Worm (Caenorhabditis elegans) whole organism, L3 larva: ENCODE measurements around the gene W06D11.3.

ENCODE experiments used
- ceh-16 ChIP-seq: sonication (generic microtip); optimal IDR thresholded peaks from 2 replicates; lab custom pipeline; 2017; ENCODE audit warnings: missing biosample characterization, missing genetic modification characterization
- ceh-82 ChIP-seq: fragments of 150-350 bp; optimal IDR thresholded peaks from 2 replicates; lab custom pipeline; 2014; ENCODE audit warnings: missing biosample characterization, missing genetic modification characterization
- ceh-9 ChIP-seq: sonication (generic microtip); optimal IDR thresholded peaks from 2 replicates; lab custom pipeline; 2018; ENCODE audit warnings: missing biosample characterization, missing genetic modification characterization
- lin-39 ChIP-seq: fragments of 150-350 bp; optimal IDR thresholded peaks from 2 replicates; lab custom pipeline; 2018; ENCODE audit warnings: missing biosample characterization, missing genetic modification reagents, missing genetic modification characterization
- mdl-1 ChIP-seq: fragments of 150-350 bp; optimal IDR thresholded peaks from 2 replicates; lab custom pipeline; 2014; ENCODE audit warnings: missing biosample characterization, missing genetic modification characterization
- nhr-23 ChIP-seq: fragments of 150-350 bp; optimal IDR thresholded peaks from 2 replicates; lab custom pipeline; 2014; ENCODE audit warnings: missing biosample characterization, missing genetic modification reagents, missing genetic modification characterization
- nhr-237 ChIP-seq: fragments of 150-350 bp; optimal IDR thresholded peaks from 2 replicates; lab custom pipeline; 2014; ENCODE audit warnings: missing biosample characterization, missing genetic modification characterization
- nhr-28 ChIP-seq: fragments of 150-350 bp; optimal IDR thresholded peaks from 2 replicates; lab custom pipeline; 2014; ENCODE audit warnings: missing biosample characterization, missing genetic modification characterization
- nhr-76 ChIP-seq: fragments of 150-350 bp; sonication (generic microtip); optimal IDR thresholded peaks from 5 replicates; lab custom pipeline; 2014; ENCODE audit warnings: missing biosample characterization, missing genetic modification characterization
- nhr-77 ChIP-seq: fragments of 150-350 bp; optimal IDR thresholded peaks from 2 replicates; lab custom pipeline; 2014; ENCODE audit warnings: missing biosample characterization, missing genetic modification characterization
- pha-4 ChIP-seq: fragments of 150-350 bp; optimal IDR thresholded peaks from 2 replicates; lab custom pipeline; 2014; ENCODE audit warnings: missing biosample characterization, missing genetic modification reagents, missing genetic modification characterization

DNA sequence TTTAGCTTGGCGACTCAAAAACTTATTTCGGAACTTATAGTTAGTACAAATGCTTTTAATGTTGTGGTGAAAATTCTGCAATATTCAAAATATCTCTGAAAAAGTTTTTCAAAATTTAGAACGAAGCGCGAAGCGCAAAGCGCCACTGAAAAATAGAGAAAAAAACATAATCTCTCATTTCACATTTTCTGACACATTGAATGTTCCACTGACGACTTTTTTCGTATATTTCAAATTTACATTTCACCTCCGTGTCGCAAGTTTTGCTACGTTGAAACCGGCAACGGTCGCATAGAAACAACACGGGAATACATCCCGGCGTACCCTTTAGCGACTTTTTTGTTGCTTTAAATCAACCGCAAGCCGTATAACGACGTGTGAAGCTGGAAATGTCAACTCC lies 49.8 kb downstream of the W06D11.3 start, which contains the start of gene F42F12.14:
- no peak for TF ChIP-seq pha-4 (tag; lab: Kevin White, UChicago)
- no peak for TF ChIP-seq ceh-9 (tag; lab: Kevin White, UChicago)
- TF ChIP-seq nhr-28 (tag; lab: Kevin White, UChicago): no peak
- no peak for TF ChIP-seq nhr-77
- no peak for TF ChIP-seq lin-39 (tag; lab: Kevin White, UChicago)
- no peak for TF ChIP-seq nhr-76 (tag; lab: Kevin White, UChicago)
- TF ChIP-seq mdl-1 (tag; lab: Kevin White, UChicago): no peak
- TF ChIP-seq ceh-16 (tag; lab: Kevin White, UChicago): no peak
- TF ChIP-seq nhr-23 (tag; lab: Kevin White, UChicago): no peak
- TF ChIP-seq nhr-237 (tag; lab: Kevin White, UChicago): no peak
- TF ChIP-seq ceh-82 (tag; lab: Kevin White, UChicago): no peak
